Fruit fly (Drosophila melanogaster): Measurements from ENCODE around the gene ATPsynCF6.

DNA sequence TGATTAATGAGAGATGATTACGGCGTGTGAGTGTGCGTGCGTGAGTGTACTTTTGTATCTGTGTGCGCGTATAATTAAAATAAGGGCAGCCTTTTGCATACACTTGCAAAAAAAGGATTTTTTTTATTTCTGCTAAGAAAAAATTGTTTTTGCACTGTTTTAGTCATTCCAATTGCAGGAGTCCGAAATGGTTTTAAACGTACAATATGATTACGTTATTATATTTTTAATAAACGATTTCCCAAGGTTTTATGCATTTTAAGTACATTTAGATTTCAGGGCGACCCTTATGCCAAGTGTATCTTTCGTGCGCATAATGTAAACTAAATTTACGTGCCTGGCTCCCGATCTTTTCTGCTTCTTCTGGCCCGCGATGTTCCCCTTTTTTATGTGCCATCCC is 21.0 kb downstream of the ATPsynCF6 start:
- TF ChIP-seq Mnt (GFP tag; optimal IDR thresholded peaks at IDR 0.05), result no peak
- no peak for TF ChIP-seq toe (GFP tag; optimal IDR thresholded peaks at IDR 0.05)
- TF ChIP-seq cnc (optimal IDR thresholded peaks at IDR 0.05), result no peak
- TF ChIP-seq kay (GFP tag; ENCODE audit: borderline replicate concordance), result no peak
- no peak for TF ChIP-seq CG1620 (GFP tag; optimal IDR thresholded peaks at IDR 0.05)
- TF ChIP-seq bab1 (GFP tag; optimal IDR thresholded peaks at IDR 0.05), result no peak
- no peak for TF ChIP-seq ovo (GFP tag; optimal IDR thresholded peaks at IDR 0.05)
- no peak for TF ChIP-seq Crg-1 (GFP tag; optimal IDR thresholded peaks at IDR 0.05)

Measured in whole organism, adult.